Worm (Caenorhabditis elegans) whole organism, L1 larva: ENCODE results near the gene F44B9.2.
A peak's percentile ranks its signal among the peaks of the same experiment; 100 is the strongest.

Source experiments
- C34B4.2 ChIP-seq: sonication (generic microtip); optimal IDR thresholded peaks from 2 replicates; lab custom pipeline; 2017; ENCODE audit warnings: mild to moderate bottlenecking, missing genetic modification characterization, missing compliant biosample characterization
- efl-1 ChIP-seq, 4 experiments: fragments of 150-350 bp; optimal IDR thresholded peaks in 3 of 4; peaks in 1 of 4; 1 replicate in 1 of 4; 2 replicates in 3 of 4; lab custom pipeline; 2014; ENCODE audit warnings: missing biosample characterization in 2 of 4, missing genetic modification characterization in 2 of 4, missing genetic modification reagents in 2 of 4
- lin-14 ChIP-seq: fragments of 200-800 bp; sonication (Bioruptor generic); optimal IDR thresholded peaks from 2 replicates; lab custom pipeline; 2018; ENCODE audit warnings: mild to moderate bottlenecking, missing genetic modification characterization, moderate library complexity, missing compliant biosample characterization
- lsy-2 ChIP-seq, 2 experiments: fragments of 150-350 bp; optimal IDR thresholded peaks; 2 replicates each; lab custom pipeline; 2014; ENCODE audit warnings: missing biosample characterization in 2 of 2, missing genetic modification characterization in 2 of 2
- nhr-19 ChIP-seq: fragments of 200-800 bp; sonication (Bioruptor generic); conservative IDR thresholded peaks from 2 replicates; pipeline ENCODE4 v1.3.6; 2022; ENCODE audit warnings: missing genetic modification characterization, missing compliant biosample characterization
- rnt-1 ChIP-seq: sonication (generic microtip); optimal IDR thresholded peaks from 2 replicates; lab custom pipeline; 2016; ENCODE audit warnings: mild to moderate bottlenecking, missing genetic modification characterization, moderate library complexity, missing compliant biosample characterization
- snpc-4 ChIP-seq: fragments of 150-350 bp; optimal IDR thresholded peaks from 2 replicates; lab custom pipeline; 2014; ENCODE audit warnings: missing biosample characterization, missing genetic modification characterization
- unc-30 ChIP-seq: sonication (generic microtip); optimal IDR thresholded peaks from 2 replicates; lab custom pipeline; 2017; ENCODE audit warnings: missing biosample characterization, missing genetic modification characterization

Gene F44B9.2

ce11 chrIII:8069206-8069605 lies 46.9 kb downstream of the F44B9.2 start:
- peak in 1 of 2 experiments; percentile 15 for TF ChIP-seq efl-1 (optimal IDR thresholded peaks at IDR 0.05; lab: Kevin White, UChicago)
- no peak for TF ChIP-seq efl-1 (GFP tag; optimal IDR thresholded peaks at IDR 0.05 in 1 of 2; lab: Kevin White, UChicago)
- TF ChIP-seq lin-14 (GFP tag; lab: Kevin White, UChicago) = no peak
- TF ChIP-seq unc-30 (tag; lab: Kevin White, UChicago) = no peak
- no peak for TF ChIP-seq C34B4.2 (tag; lab: Kevin White, UChicago)
- TF ChIP-seq lsy-2 (tag; optimal IDR thresholded peaks at IDR 0.05; lab: Kevin White, UChicago) = peak in 1 of 2 experiments; percentile 12
- TF ChIP-seq rnt-1 = peak; percentile 36
- 0 out of 2 replicates have a peak, but pooled peaks have one; percentile 11 for TF ChIP-seq nhr-19 (GFP tag; lab: Robert Waterston, UW)
- TF ChIP-seq snpc-4 (tag; lab: Kevin White, UChicago) = peak; percentile 5
